Fruit fly (Drosophila melanogaster): Measurements from ENCODE around the gene Trs33.

DNA sequence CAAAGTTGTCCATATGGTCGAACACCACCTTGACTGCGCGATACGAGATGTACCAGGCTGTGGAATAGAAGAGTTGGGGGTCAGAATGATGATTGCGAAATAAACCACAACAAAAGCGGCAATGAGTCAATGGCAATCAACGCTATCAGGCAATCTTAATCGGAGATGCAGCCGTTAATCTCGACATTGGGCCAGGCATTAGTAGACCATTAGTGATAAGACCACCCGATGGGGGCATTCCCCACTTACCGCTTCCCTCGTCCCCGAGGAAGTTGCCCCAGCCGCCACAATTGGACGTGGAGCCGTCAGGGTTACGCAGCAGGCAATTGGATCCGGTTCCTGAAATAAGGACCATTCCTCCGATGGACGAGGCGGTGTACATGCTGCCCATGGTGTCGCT is 11.7 kb downstream of the Trs33 start:
- TF ChIP-seq CG12391 (tag; optimal IDR thresholded peaks at IDR 0.05): no peak
- no peak for TF ChIP-seq en (GFP tag; optimal IDR thresholded peaks at IDR 0.05)
- TF ChIP-seq fd3F (GFP tag; optimal IDR thresholded peaks at IDR 0.05): no peak
- TF ChIP-seq repo (GFP tag; optimal IDR thresholded peaks at IDR 0.05): no peak
- TF ChIP-seq Blimp-1 (GFP tag; optimal IDR thresholded peaks at IDR 0.05): no peak
- no peak for TF ChIP-seq zen2 (GFP tag; IDR thresholded peaks at IDR 0.05; ENCODE audit: partially characterized antibody)
- TF ChIP-seq Chrac-16 (GFP tag; optimal IDR thresholded peaks at IDR 0.05): no peak
- no peak for TF ChIP-seq Hsf (GFP tag; optimal IDR thresholded peaks at IDR 0.05)
- no peak for TF ChIP-seq Awh (GFP tag; IDR thresholded peaks at IDR 0.05)
- TF ChIP-seq B-H1 (GFP tag; IDR thresholded peaks at IDR 0.05): no peak
- TF ChIP-seq CG10543 (GFP tag; optimal IDR thresholded peaks at IDR 0.05): no peak
- TF ChIP-seq phol (tag; optimal IDR thresholded peaks at IDR 0.05): no peak
- TF ChIP-seq zfh1 (GFP tag; IDR thresholded peaks at IDR 0.05): no peak
- no peak for TF ChIP-seq Hand (GFP tag; optimal IDR thresholded peaks at IDR 0.05)

Data from whole organism, embryonic.